Worm (Caenorhabditis elegans): ENCODE data around the gene srj-27.

srj-27 gene

ce11 chrV:15127413-15127812 is at the start of gene srj-27:
Gene srj-27, minus strand, starts transcription at chrV:15127513.
- TF ChIP-seq med-1 (GFP tag; optimal IDR thresholded peaks at IDR 0.05; ENCODE audit: insufficient read depth) = no peak

ce11 chrV:15175459-15175858 is 48.1 kb upstream of the srj-27 start, which contains the start of gene clec-47:
Gene clec-47, plus strand, starts transcription at chrV:15175759.
- no peak for TF ChIP-seq cog-1 (tag; optimal IDR thresholded peaks at IDR 0.05)
- no peak for TF ChIP-seq tab-1 (GFP tag; IDR thresholded peaks at IDR 0.05)
- TF ChIP-seq flt-1 (GFP tag; IDR thresholded peaks at IDR 0.05) = no peak
- TF ChIP-seq klf-2 (GFP tag; conservative IDR thresholded peaks at IDR 0.05) = no peak

DNA sequence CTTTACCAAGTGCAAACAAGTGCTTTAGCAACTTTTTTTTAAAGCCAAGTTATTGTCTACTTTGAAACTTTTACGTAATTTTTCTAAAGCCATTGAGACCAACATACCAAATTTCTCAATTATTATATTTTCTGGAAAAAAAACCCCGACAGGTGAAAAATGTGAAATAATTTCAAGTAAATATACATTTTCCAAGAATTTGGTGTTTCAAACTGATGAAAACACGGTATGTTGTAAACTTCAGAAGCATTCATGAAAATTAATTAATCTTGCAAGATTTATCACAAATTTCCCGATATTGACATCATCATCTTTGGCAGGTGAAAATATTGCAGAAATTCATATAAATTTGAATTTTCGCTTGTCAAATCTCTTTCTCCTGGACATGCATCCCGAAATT is 35.4 kb upstream of the srj-27 start, which contains the start of gene srz-11:
TSS of gene srz-11 (plus strand) at position 386 of the 400 bp plus-strand sequence.
- TF ChIP-seq ref-1 (GFP tag; conservative IDR thresholded peaks at IDR 0.05) = no peak
- TF ChIP-seq tab-1 (GFP tag; IDR thresholded peaks at IDR 0.05) = no peak
- TF ChIP-seq klf-2 (GFP tag; conservative IDR thresholded peaks at IDR 0.05) = no peak
- TF ChIP-seq cog-1 (tag; optimal IDR thresholded peaks at IDR 0.05) = no peak
- no peak for TF ChIP-seq ztf-23 (GFP tag; IDR thresholded peaks at IDR 0.05)
- no peak for TF ChIP-seq ztf-29 (GFP tag; IDR thresholded peaks at IDR 0.05)
- TF ChIP-seq flt-1 (GFP tag; IDR thresholded peaks at IDR 0.05) = no peak
- no peak for TF ChIP-seq T22C8.4 (GFP tag; IDR thresholded peaks at IDR 0.05)
- no peak for TF ChIP-seq med-1 (GFP tag; optimal IDR thresholded peaks at IDR 0.05; ENCODE audit: insufficient read depth)

DNA sequence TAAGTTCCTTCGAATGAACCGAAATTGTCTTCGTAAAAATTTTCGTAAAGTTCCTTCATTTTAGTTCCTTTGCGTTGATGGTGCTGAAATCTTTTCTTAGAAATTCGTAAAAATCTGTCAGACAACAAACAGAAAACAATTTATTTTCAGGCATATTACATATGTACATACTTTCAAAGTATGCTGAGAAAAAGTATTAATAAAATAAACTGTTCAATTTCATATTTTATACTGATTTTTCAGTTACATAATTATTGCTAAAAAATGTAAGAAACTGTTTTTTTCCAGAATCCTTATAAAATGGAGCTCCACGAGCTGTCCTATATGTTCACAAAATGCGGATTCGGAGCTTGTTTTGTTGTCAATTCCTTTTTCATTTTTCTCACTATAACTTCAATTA is 31.4 kb upstream of the srj-27 start, which contains the start of gene str-45:
TSS of gene str-45 (plus strand) at position 301 of the 400 bp plus-strand sequence.
- no peak for TF ChIP-seq ztf-23 (GFP tag; IDR thresholded peaks at IDR 0.05)
- no peak for TF ChIP-seq cog-1 (tag; optimal IDR thresholded peaks at IDR 0.05)
- TF ChIP-seq klf-2 (GFP tag; conservative IDR thresholded peaks at IDR 0.05) = no peak
- no peak for TF ChIP-seq T22C8.4 (GFP tag; IDR thresholded peaks at IDR 0.05)
- TF ChIP-seq med-1 (GFP tag; optimal IDR thresholded peaks at IDR 0.05; ENCODE audit: insufficient read depth) = no peak
- no peak for TF ChIP-seq ref-1 (GFP tag; conservative IDR thresholded peaks at IDR 0.05)

ce11 chrV:15156504-15156903 is 29.2 kb upstream of the srj-27 start:
- TF ChIP-seq tab-1 (GFP tag; IDR thresholded peaks at IDR 0.05) (no peak), med-1 (GFP tag; optimal IDR thresholded peaks at IDR 0.05; ENCODE audit: insufficient read depth) (no peak), klf-2 (GFP tag; conservative IDR thresholded peaks at IDR 0.05) (no peak), ref-1 (GFP tag; conservative IDR thresholded peaks at IDR 0.05) (no peak), ztf-23 (GFP tag; IDR thresholded peaks at IDR 0.05) (no peak), ztf-29 (GFP tag; IDR thresholded peaks at IDR 0.05) (no peak), T22C8.4 (GFP tag; IDR thresholded peaks at IDR 0.05) (no peak), cog-1 (tag; optimal IDR thresholded peaks at IDR 0.05) (no peak), flt-1 (GFP tag; IDR thresholded peaks at IDR 0.05) (no peak)

ce11 chrV:15153277-15153676 is 26.0 kb upstream of the srj-27 start, which contains the start of gene srh-55:
Gene srh-55, plus strand, starts transcription at chrV:15153577.
- TF ChIP-seq klf-2 (GFP tag; conservative IDR thresholded peaks at IDR 0.05) (no peak), tab-1 (GFP tag; IDR thresholded peaks at IDR 0.05) (no peak), med-1 (GFP tag; optimal IDR thresholded peaks at IDR 0.05; ENCODE audit: insufficient read depth) (no peak), flt-1 (GFP tag; IDR thresholded peaks at IDR 0.05) (no peak), ztf-23 (GFP tag; IDR thresholded peaks at IDR 0.05) (no peak), T22C8.4 (GFP tag; IDR thresholded peaks at IDR 0.05) (no peak), ref-1 (GFP tag; conservative IDR thresholded peaks at IDR 0.05) (no peak), ztf-29 (GFP tag; IDR thresholded peaks at IDR 0.05) (no peak), cog-1 (tag; optimal IDR thresholded peaks at IDR 0.05) (no peak)

DNA sequence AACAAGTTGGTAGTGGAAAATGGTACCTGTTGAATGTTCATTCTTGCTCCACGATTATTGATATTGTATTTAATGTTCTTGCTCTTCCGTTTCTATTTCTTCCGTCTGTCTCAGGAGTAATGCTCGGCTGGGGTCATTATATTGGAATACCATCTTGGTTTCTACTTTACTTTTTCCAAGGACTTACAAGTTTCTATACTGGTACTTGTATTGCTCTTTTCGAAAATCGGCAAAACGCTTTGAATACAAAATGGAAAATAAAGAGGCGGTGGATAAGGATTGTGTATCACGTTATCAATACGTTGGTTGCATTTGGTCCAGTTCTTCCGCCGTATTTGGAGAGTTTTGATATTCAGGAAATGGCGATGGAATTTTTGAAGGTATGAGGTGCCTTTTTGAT is 24.7 kb upstream of the srj-27 start:
- no peak for TF ChIP-seq flt-1 (GFP tag; IDR thresholded peaks at IDR 0.05)
- TF ChIP-seq T22C8.4 (GFP tag; IDR thresholded peaks at IDR 0.05) = no peak
- no peak for TF ChIP-seq klf-2 (GFP tag; conservative IDR thresholded peaks at IDR 0.05)

DNA sequence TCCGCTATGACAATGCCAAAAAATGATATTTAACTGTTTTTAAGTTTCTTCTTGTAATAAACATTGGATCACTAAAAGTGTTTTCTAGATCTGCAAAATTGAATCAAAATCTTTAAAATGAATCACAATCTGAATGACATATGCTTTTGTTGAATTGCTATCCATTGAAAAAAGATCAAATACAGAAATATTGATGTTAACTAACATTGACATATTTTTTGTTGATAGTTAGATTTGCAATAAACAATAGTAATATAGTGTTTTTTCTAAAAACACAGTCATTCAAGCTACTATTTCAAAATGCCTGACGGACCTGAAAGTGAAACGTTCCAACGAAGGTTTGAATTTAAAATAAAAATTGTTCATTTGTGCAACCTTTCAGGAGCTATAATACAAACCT is 23.3 kb upstream of the srj-27 start, which contains the start of gene T09F5.2:
TSS of gene T09F5.2 (plus strand) at position 301 of the 400 bp plus-strand sequence.
- TF ChIP-seq ztf-29 (GFP tag; IDR thresholded peaks at IDR 0.05) = no peak
- TF ChIP-seq med-1 (GFP tag; optimal IDR thresholded peaks at IDR 0.05; ENCODE audit: insufficient read depth) = no peak
- no peak for TF ChIP-seq T22C8.4 (GFP tag; IDR thresholded peaks at IDR 0.05)
- TF ChIP-seq flt-1 (GFP tag; IDR thresholded peaks at IDR 0.05) = no peak
- TF ChIP-seq cog-1 (tag; optimal IDR thresholded peaks at IDR 0.05) = no peak
- TF ChIP-seq ref-1 (GFP tag; conservative IDR thresholded peaks at IDR 0.05) = no peak
- no peak for TF ChIP-seq klf-2 (GFP tag; conservative IDR thresholded peaks at IDR 0.05)
- TF ChIP-seq tab-1 (GFP tag; IDR thresholded peaks at IDR 0.05) = no peak
- TF ChIP-seq ztf-23 (GFP tag; IDR thresholded peaks at IDR 0.05) = no peak

- TF ChIP-seq med-1 (GFP tag; optimal IDR thresholded peaks at IDR 0.05; ENCODE audit: insufficient read depth) (no peak), ztf-29 (GFP tag; IDR thresholded peaks at IDR 0.05) (no peak), klf-2 (GFP tag; conservative IDR thresholded peaks at IDR 0.05) (no peak), T22C8.4 (GFP tag; IDR thresholded peaks at IDR 0.05) (no peak), cog-1 (tag; optimal IDR thresholded peaks at IDR 0.05) (no peak), flt-1 (GFP tag; IDR thresholded peaks at IDR 0.05) (no peak), ztf-23 (GFP tag; IDR thresholded peaks at IDR 0.05) (no peak), ref-1 (GFP tag; conservative IDR thresholded peaks at IDR 0.05) (no peak), tab-1 (GFP tag; IDR thresholded peaks at IDR 0.05) (no peak)
Measured at ce11 chrV:15150176-15150575, 22.9 kb upstream of the srj-27 start.

ce11 chrV:15148800-15149199 is 21.5 kb upstream of the srj-27 start, which contains the start of gene T09F5.1:
Gene T09F5.1, plus strand, starts transcription at chrV:15149100.
- TF ChIP-seq cog-1 (tag; optimal IDR thresholded peaks at IDR 0.05) (no peak), ztf-29 (GFP tag; IDR thresholded peaks at IDR 0.05) (no peak), T22C8.4 (GFP tag; IDR thresholded peaks at IDR 0.05) (no peak), klf-2 (GFP tag; conservative IDR thresholded peaks at IDR 0.05) (no peak), med-1 (GFP tag; optimal IDR thresholded peaks at IDR 0.05; ENCODE audit: insufficient read depth) (no peak)

Data from whole organism, midembryonic.